Fruit fly (Drosophila melanogaster): ENCODE measurements around the gene Ent2.
A peak's percentile ranks its signal among the peaks of the same experiment; 100 is the strongest.

Gene Ent2

DNA sequence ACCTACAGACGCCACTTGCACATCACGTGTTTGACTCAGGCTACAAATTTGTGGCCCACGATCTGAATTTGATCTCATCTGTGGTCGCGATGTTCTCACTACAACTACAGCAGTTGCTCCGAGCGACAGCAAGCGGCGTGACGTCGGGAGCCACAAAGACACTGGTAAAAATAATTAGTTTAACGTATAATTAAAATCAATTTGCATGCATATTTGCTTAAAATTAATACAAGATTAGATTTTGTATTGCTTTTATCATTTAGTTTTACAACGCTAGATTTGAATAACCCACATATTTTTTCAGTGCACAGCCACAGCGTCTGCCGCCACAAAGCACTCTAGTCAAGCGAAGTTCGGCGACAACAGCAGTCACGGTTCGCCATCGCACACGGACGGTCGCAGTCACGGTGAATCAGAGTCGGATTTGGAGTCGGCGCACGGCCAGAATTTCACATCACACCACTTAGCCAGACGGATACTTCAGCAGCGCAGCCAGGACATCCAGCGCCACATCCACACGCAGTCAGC is 50.4 kb downstream of the Ent2 start (continued):
- TF ChIP-seq stc (GFP tag; IDR thresholded peaks at IDR 0.05) (peak; percentile 100), lov (optimal IDR thresholded peaks at IDR 0.05) (no peak), lov (GFP tag; IDR thresholded peaks at IDR 0.05) (peak; percentile 100), CG15696 (tag; optimal IDR thresholded peaks at IDR 0.05) (peak; percentile 100), cato (GFP tag; optimal IDR thresholded peaks at IDR 0.05; ENCODE audit: borderline replicate concordance) (peak; percentile 100), CG1603 (tag; optimal IDR thresholded peaks at IDR 0.05) (peak; percentile 100), CG12769 (tag; optimal IDR thresholded peaks at IDR 0.05) (peak; percentile 100), bsh (GFP tag; optimal IDR thresholded peaks at IDR 0.05) (peak; percentile 100), CG8478 (optimal IDR thresholded peaks at IDR 0.05) (no peak), ftz-f1 (GFP tag; optimal IDR thresholded peaks at IDR 0.05) (peak; percentile 99), wek (GFP tag; optimal IDR thresholded peaks at IDR 0.05) (peak; percentile 99), Dek (tag; optimal IDR thresholded peaks at IDR 0.05) (peak; percentile 100), croc (GFP tag; conservative IDR thresholded peaks at IDR 0.05) (peak; percentile 100), bab2 (GFP tag; optimal IDR thresholded peaks at IDR 0.05) (peak; percentile 100), Ets65A (GFP tag) (peak; percentile 100), fd64A (GFP tag; optimal IDR thresholded peaks at IDR 0.05) (peak; percentile 100), dati (GFP tag; IDR thresholded peaks at IDR 0.05) (peak; percentile 100), chinmo (GFP tag; IDR thresholded peaks at IDR 0.05; ENCODE audit: partially characterized antibody) (0 out of 4 replicates have a peak, but pooled peaks have one; percentile 46), abd-A (tag; optimal IDR thresholded peaks at IDR 0.05) (peak; percentile 100), E2f2 (GFP tag; IDR thresholded peaks at IDR 0.05) (peak; percentile 99), luna (GFP tag; optimal IDR thresholded peaks at IDR 0.05) (peak; percentile 100), CG15514 (GFP tag; optimal IDR thresholded peaks at IDR 0.05) (peak; percentile 97), CG8290 (GFP tag; optimal IDR thresholded peaks at IDR 0.05) (peak; percentile 100), CG8290 (tag; optimal IDR thresholded peaks at IDR 0.05) (peak; percentile 100), CG10209 (GFP tag; optimal IDR thresholded peaks at IDR 0.05) (peak; percentile 100), CG11696 (GFP tag; IDR thresholded peaks at IDR 0.05) (peak; percentile 99), CG11695 (GFP tag; IDR thresholded peaks at IDR 0.05) (peak; percentile 100), Hr51 (GFP tag; optimal IDR thresholded peaks at IDR 0.05) (peak; percentile 100), sqz (GFP tag; optimal IDR thresholded peaks at IDR 0.05) (peak; percentile 100), CG3163 (GFP tag; optimal IDR thresholded peaks at IDR 0.05) (peak; percentile 98), CG6683 (GFP tag; optimal IDR thresholded peaks at IDR 0.05) (peak; percentile 100), Ravus (GFP tag; IDR thresholded peaks at IDR 0.05) (peak; percentile 100), CG9609 (GFP tag; optimal IDR thresholded peaks at IDR 0.05) (peak; percentile 100), CG6254 (GFP tag; optimal IDR thresholded peaks at IDR 0.05) (peak; percentile 99), Eip74EF (GFP tag; optimal IDR thresholded peaks at IDR 0.05) (peak in 1 of 2 experiments; percentile 100), Tbp (GFP tag; optimal IDR thresholded peaks at IDR 0.05) (no peak), Ssrp (tag; optimal IDR thresholded peaks at IDR 0.05) (peak; percentile 100), CG6765 (GFP tag; optimal IDR thresholded peaks at IDR 0.05) (peak; percentile 100), CG10565 (GFP tag; optimal IDR thresholded peaks at IDR 0.05) (peak; percentile 99), NK7.1 (GFP tag; optimal IDR thresholded peaks at IDR 0.05) (peak; percentile 100), dysf (GFP tag; IDR thresholded peaks at IDR 0.05) (peak; percentile 100), zf30C (GFP tag; optimal IDR thresholded peaks at IDR 0.05) (peak; percentile 100), pzg (GFP tag; optimal IDR thresholded peaks at IDR 0.05) (peak; percentile 78), ase (GFP tag; IDR thresholded peaks at IDR 0.05) (peak; percentile 100), pros (GFP tag; optimal IDR thresholded peaks at IDR 0.05) (peak; percentile 95), Nf-YB (GFP tag; optimal IDR thresholded peaks at IDR 0.05) (peak; percentile 94), sob (GFP tag; IDR thresholded peaks at IDR 0.05) (peak; percentile 100), CG11085 (GFP tag; IDR thresholded peaks at IDR 0.05) (peak; percentile 100), CG11093 (GFP tag; IDR thresholded peaks at IDR 0.05) (peak; percentile 100), Drgx (GFP tag; IDR thresholded peaks at IDR 0.05) (peak; percentile 100)

Data from whole organism, embryonic.